Fruit fly (Drosophila melanogaster) whole organism, embryonic: Measurements from ENCODE around the gene CG3630.

ENCODE experiments used
- ATbp ChIP-seq: fragments of 200-800 bp; sonication (Bioruptor generic); optimal IDR thresholded peaks from 2 replicates; lab custom pipeline; 2017; ENCODE audit warnings: missing biosample characterization, mild to moderate bottlenecking, missing genetic modification characterization, missing genetic modification reagents
- Aef1 ChIP-seq: fragments of 200-800 bp; sonication (Bioruptor generic); IDR thresholded peaks from 3 replicates; pipeline ENCODE4 v1.3.6; 2022; ENCODE audit warnings: missing biosample characterization, missing genetic modification characterization
- Bteb2 ChIP-seq: fragments of 200-800 bp; sonication (Bioruptor generic); optimal IDR thresholded peaks from 2 replicates; lab custom pipeline; 2016; ENCODE audit warnings: missing biosample characterization, missing genetic modification characterization
- CG10321 ChIP-seq: fragments of 200-800 bp; sonication (Bioruptor generic); IDR thresholded peaks from 2 replicates; pipeline ENCODE4 v1.3.6; 2022; ENCODE audit warnings: missing biosample characterization, missing genetic modification characterization
- CG10959 ChIP-seq: fragments of 200-800 bp; sonication (Bioruptor generic); IDR thresholded peaks from 2 replicates; pipeline ENCODE4 v1.3.6; 2022; ENCODE audit warnings: missing biosample characterization, missing genetic modification characterization
- CG12219 ChIP-seq: fragments of 200-800 bp; sonication (Bioruptor generic); optimal IDR thresholded peaks from 3 replicates; lab custom pipeline; 2018; ENCODE audit warnings: missing biosample characterization, mild to moderate bottlenecking, missing genetic modification characterization
- CG12236 ChIP-seq: fragments of 200-800 bp; sonication (Bioruptor generic); optimal IDR thresholded peaks from 2 replicates; lab custom pipeline; 2016; ENCODE audit warnings: missing biosample characterization, missing genetic modification characterization
- CG1647 ChIP-seq: fragments of 200-800 bp; sonication (Bioruptor generic); optimal IDR thresholded peaks from 3 replicates; lab custom pipeline; 2016; ENCODE audit warnings: missing biosample characterization, missing genetic modification characterization
- CG2199 ChIP-seq: fragments of 200-800 bp; sonication (Bioruptor generic); IDR thresholded peaks from 3 replicates; pipeline ENCODE4 v1.3.6; 2022; ENCODE audit warnings: missing biosample characterization, missing genetic modification characterization
- CG3163 ChIP-seq: fragments of 200-800 bp; sonication (Bioruptor generic); optimal IDR thresholded peaks from 3 replicates; lab custom pipeline; 2016; ENCODE audit warnings: missing biosample characterization, missing genetic modification characterization
- CG32532 ChIP-seq: fragments of 200-800 bp; sonication (Bioruptor generic); IDR thresholded peaks from 2 replicates; pipeline ENCODE4 v1.3.6; 2022; ENCODE audit warnings: missing biosample characterization, missing genetic modification characterization
- CG34224 ChIP-seq: fragments of 200-800 bp; sonication (Bioruptor generic); IDR thresholded peaks from 3 replicates; pipeline ENCODE4 v1.3.6; 2022; ENCODE audit warnings: missing biosample characterization, missing genetic modification characterization; ENCODE audit not compliant: partially characterized antibody
- CG4282 ChIP-seq: fragments of 200-800 bp; sonication (Bioruptor generic); optimal IDR thresholded peaks from 2 replicates; lab custom pipeline; 2016; ENCODE audit warnings: missing biosample characterization, missing genetic modification characterization
- CG4360 ChIP-seq: fragments of 200-800 bp; sonication (Bioruptor generic); IDR thresholded peaks from 2 replicates; pipeline ENCODE4 v1.3.6; 2022; ENCODE audit warnings: missing biosample characterization, missing genetic modification characterization
- CG4617 ChIP-seq: fragments of 200-800 bp; sonication (Bioruptor generic); optimal IDR thresholded peaks from 3 replicates; lab custom pipeline; 2016; ENCODE audit warnings: missing biosample characterization, missing genetic modification characterization, borderline replicate concordance
- CG6654 ChIP-seq: fragments of 200-800 bp; sonication (Bioruptor generic); optimal IDR thresholded peaks from 2 replicates; lab custom pipeline; 2017; ENCODE audit warnings: missing biosample characterization, mild to moderate bottlenecking, missing genetic modification characterization
- CG6854 ChIP-seq: fragments of 200-800 bp; sonication (Bioruptor generic); optimal IDR thresholded peaks from 3 replicates; lab custom pipeline; 2017; ENCODE audit warnings: missing biosample characterization, mild to moderate bottlenecking, missing genetic modification characterization
- CG7357 ChIP-seq: fragments of 200-800 bp; sonication (Bioruptor generic); IDR thresholded peaks from 3 replicates; pipeline ENCODE4 v1.3.6; 2022; ENCODE audit warnings: missing biosample characterization, missing genetic modification characterization
- CG7372 ChIP-seq: fragments of 200-800 bp; sonication (Bioruptor generic); IDR thresholded peaks from 2 replicates; pipeline ENCODE4 v1.3.6; 2022; ENCODE audit warnings: missing biosample characterization, missing genetic modification characterization
- CG8089 ChIP-seq: fragments of 200-800 bp; sonication (Bioruptor generic); optimal IDR thresholded peaks from 3 replicates; lab custom pipeline; 2016; ENCODE audit warnings: missing biosample characterization, missing genetic modification characterization
- CG8359 ChIP-seq: fragments of 200-800 bp; sonication (Bioruptor generic); optimal IDR thresholded peaks from 2 replicates; lab custom pipeline; 2017; ENCODE audit warnings: missing biosample characterization, mild to moderate bottlenecking, missing genetic modification characterization, borderline replicate concordance
- CG8924 ChIP-seq: fragments of 200-800 bp; optimal IDR thresholded peaks from 3 replicates; lab custom pipeline; 2019; ENCODE audit warnings: missing biosample characterization, mild to moderate bottlenecking, missing genetic modification characterization, moderate library complexity
- CG9797 ChIP-seq: fragments of 200-800 bp; sonication (Bioruptor generic); optimal IDR thresholded peaks from 3 replicates; lab custom pipeline; 2018; ENCODE audit warnings: missing biosample characterization, mild to moderate bottlenecking, missing genetic modification characterization
- CG9876 ChIP-seq: fragments of 200-800 bp; sonication (Bioruptor generic); optimal IDR thresholded peaks from 2 replicates; lab custom pipeline; 2016; ENCODE audit warnings: missing biosample characterization, missing genetic modification characterization
- CoRest ChIP-seq: fragments of 200-800 bp; sonication (Bioruptor generic); optimal IDR thresholded peaks from 3 replicates; lab custom pipeline; 2018; ENCODE audit warnings: missing biosample characterization, mild to moderate bottlenecking, missing genetic modification characterization, moderate library complexity
- CrebB ChIP-seq: fragments of 200-800 bp; sonication (Bioruptor generic); optimal IDR thresholded peaks from 3 replicates; lab custom pipeline; 2018; ENCODE audit warnings: missing biosample characterization, mild to moderate bottlenecking, missing genetic modification characterization
- D19A ChIP-seq: fragments of 200-800 bp; optimal IDR thresholded peaks from 3 replicates; lab custom pipeline; 2019; ENCODE audit warnings: missing biosample characterization, mild to moderate bottlenecking, missing genetic modification characterization, moderate library complexity
- D19B ChIP-seq: fragments of 200-800 bp; sonication (Bioruptor generic); optimal IDR thresholded peaks from 2 replicates; lab custom pipeline; 2017; ENCODE audit warnings: missing biosample characterization, mild to moderate bottlenecking, missing genetic modification characterization
- Fer3 ChIP-seq: fragments of 200-800 bp; sonication (Bioruptor generic); optimal IDR thresholded peaks from 2 replicates; lab custom pipeline; 2018; ENCODE audit warnings: missing biosample characterization, mild to moderate bottlenecking, missing genetic modification characterization, moderate library complexity
- Gsc ChIP-seq: fragments of 200-800 bp; sonication (Bioruptor generic); IDR thresholded peaks from 2 replicates; pipeline ENCODE4 v1.3.6; 2022; ENCODE audit warnings: missing biosample characterization, missing genetic modification characterization
- HLHmδ ChIP-seq: fragments of 200-800 bp; sonication (Bioruptor generic); optimal IDR thresholded peaks from 2 replicates; lab custom pipeline; 2018; ENCODE audit warnings: missing biosample characterization, mild to moderate bottlenecking, missing genetic modification characterization, moderate library complexity
- MTF-1 ChIP-seq: fragments of 200-800 bp; sonication (Bioruptor generic); optimal IDR thresholded peaks from 2 replicates; lab custom pipeline; 2018; ENCODE audit warnings: missing biosample characterization, mild to moderate bottlenecking, missing genetic modification characterization, borderline replicate concordance
- Mad ChIP-seq: fragments of 200-800 bp; sonication (Bioruptor generic); optimal IDR thresholded peaks from 2 replicates; lab custom pipeline; 2016; ENCODE audit warnings: missing biosample characterization, missing genetic modification characterization
- Mrtf ChIP-seq: fragments of 200-800 bp; sonication (Bioruptor generic); IDR thresholded peaks from 3 replicates; pipeline ENCODE4 v1.3.6; 2022; ENCODE audit warnings: missing biosample characterization, missing genetic modification characterization
- Myb ChIP-seq: fragments of 200-800 bp; sonication (Bioruptor generic); optimal IDR thresholded peaks from 2 replicates; lab custom pipeline; 2016; ENCODE audit warnings: missing biosample characterization, missing genetic modification characterization
- YL-1 ChIP-seq: fragments of 200-800 bp; sonication (Bioruptor generic); optimal IDR thresholded peaks from 3 replicates; lab custom pipeline; 2017; ENCODE audit warnings: missing biosample characterization, mild to moderate bottlenecking, missing genetic modification characterization
- ara ChIP-seq: fragments of 200-800 bp; sonication (Bioruptor generic); IDR thresholded peaks from 2 replicates; pipeline ENCODE4 v1.3.6; 2022; ENCODE audit warnings: missing biosample characterization, missing genetic modification characterization
- croc ChIP-seq: fragments of 200-800 bp; sonication (Bioruptor generic); conservative IDR thresholded peaks from 3 replicates; pipeline ENCODE4 v1.3.6; 2022; ENCODE audit warnings: missing biosample characterization, missing genetic modification characterization
- dan ChIP-seq: fragments of 200-800 bp; sonication (Bioruptor generic); IDR thresholded peaks from 2 replicates; pipeline ENCODE4 v1.3.6; 2022; ENCODE audit warnings: missing biosample characterization, missing genetic modification characterization
- fd102C ChIP-seq: fragments of 200-800 bp; sonication (Bioruptor generic); optimal IDR thresholded peaks from 2 replicates; lab custom pipeline; 2018; ENCODE audit warnings: missing biosample characterization, mild to moderate bottlenecking, missing genetic modification characterization, moderate library complexity
- fd64A ChIP-seq: fragments of 200-800 bp; sonication (Bioruptor generic); optimal IDR thresholded peaks from 3 replicates; lab custom pipeline; 2018; ENCODE audit warnings: missing biosample characterization, mild to moderate bottlenecking, missing genetic modification characterization
- gfzf ChIP-seq: fragments of 200-800 bp; sonication (Bioruptor generic); optimal IDR thresholded peaks from 2 replicates; lab custom pipeline; 2016; ENCODE audit warnings: missing biosample characterization, mild to moderate bottlenecking, missing genetic modification characterization, moderate library complexity
- insv ChIP-seq, 2 experiments: fragments of 200-800 bp; sonication (Bioruptor generic); optimal IDR thresholded peaks; 3 replicates each; lab custom pipeline; 2016 to 2018; ENCODE audit warnings: missing biosample characterization in 2 of 2, missing genetic modification characterization in 2 of 2
- jing ChIP-seq: fragments of 200-800 bp; sonication (Bioruptor generic); optimal IDR thresholded peaks from 2 replicates; lab custom pipeline; 2018; ENCODE audit warnings: missing biosample characterization, mild to moderate bottlenecking, missing genetic modification characterization
- kah ChIP-seq: fragments of 200-800 bp; sonication (Bioruptor generic); optimal IDR thresholded peaks from 2 replicates; lab custom pipeline; 2018; ENCODE audit warnings: missing biosample characterization, mild to moderate bottlenecking, missing genetic modification characterization
- lilli ChIP-seq: fragments of 200-800 bp; sonication (Bioruptor generic); optimal IDR thresholded peaks from 3 replicates; lab custom pipeline; 2016; ENCODE audit warnings: missing biosample characterization, missing genetic modification characterization
- nerfin-1 ChIP-seq: fragments of 200-800 bp; sonication (Bioruptor generic); optimal IDR thresholded peaks from 3 replicates; lab custom pipeline; 2019; ENCODE audit warnings: missing biosample characterization, mild to moderate bottlenecking, missing genetic modification characterization, moderate library complexity
- slp2 ChIP-seq: fragments of 200-800 bp; sonication (Bioruptor generic); optimal IDR thresholded peaks from 2 replicates; lab custom pipeline; 2016; ENCODE audit warnings: missing biosample characterization, missing genetic modification characterization
- sr ChIP-seq: fragments of 200-800 bp; sonication (Bioruptor generic); IDR thresholded peaks from 3 replicates; pipeline ENCODE4 v1.3.6; 2022; ENCODE audit warnings: missing biosample characterization, missing genetic modification characterization
- zen2 ChIP-seq: fragments of 200-800 bp; sonication (Bioruptor generic); IDR thresholded peaks from 3 replicates; pipeline ENCODE4 v1.3.6; 2022; ENCODE audit warnings: missing biosample characterization, missing genetic modification characterization; ENCODE audit not compliant: partially characterized antibody

CG3630 gene

dm6 chrX:2136831-2137452 is 25.1 kb upstream of the CG3630 start (continued):
- TF ChIP-seq CG4617 (peak; percentile 100), CG8924 (tag; lab: Kevin White, UChicago) (peak; percentile 100), HLHmδ (GFP tag; lab: Kevin White, UChicago) (peak; percentile 21), Mad (peak; percentile 100), CG4282 (GFP tag; lab: Kevin White, UChicago) (peak; percentile 99), lilli (peak; percentile 100), CG10959 (peak; percentile 100), CG10321 (GFP tag; lab: Robert Waterston, UW) (peak; percentile 98), croc (GFP tag; lab: Robert Waterston, UW) (peak; percentile 100), gfzf (peak; percentile 52), fd102C (GFP tag; lab: Kevin White, UChicago) (peak; percentile 100), dan (GFP tag; lab: Robert Waterston, UW) (peak; percentile 100), CoRest (tag; lab: Kevin White, UChicago) (peak; percentile 100), CG2199 (GFP tag; lab: Robert Waterston, UW) (peak; percentile 100), sr (GFP tag; lab: Robert Waterston, UW) (peak; percentile 100), CG32532 (peak; percentile 100), Gsc (peak; percentile 100), nerfin-1 (tag; lab: Kevin White, UChicago) (peak; percentile 100), CrebB (peak; percentile 100), CG3163 (GFP tag; lab: Kevin White, UChicago) (peak; percentile 96), ara (GFP tag; lab: Robert Waterston, UW) (peak; percentile 100), CG8089 (GFP tag; lab: Kevin White, UChicago) (peak; percentile 100), kah (GFP tag; lab: Kevin White, UChicago) (peak; percentile 99), Myb (peak; percentile 97), slp2 (GFP tag; lab: Kevin White, UChicago) (peak; percentile 100), YL-1 (GFP tag; lab: Kevin White, UChicago) (peak; percentile 98), Fer3 (tag; lab: Kevin White, UChicago) (peak; percentile 100), zen2 (GFP tag; lab: Robert Waterston, UW) (no peak), MTF-1 (GFP tag; lab: Kevin White, UChicago) (peak; percentile 100), CG6854 (GFP tag; lab: Kevin White, UChicago) (peak; percentile 99), CG6654 (GFP tag; lab: Kevin White, UChicago) (peak; percentile 97), CG8359 (GFP tag; lab: Kevin White, UChicago) (peak; percentile 98), Bteb2 (GFP tag; lab: Kevin White, UChicago) (peak; percentile 99), ATbp (GFP tag; lab: Kevin White, UChicago) (peak; percentile 100), CG4360 (GFP tag; lab: Robert Waterston, UW) (peak; percentile 97), CG7372 (GFP tag; lab: Robert Waterston, UW) (peak; percentile 100), Aef1 (GFP tag; lab: Robert Waterston, UW) (peak; percentile 100), CG12219 (GFP tag; lab: Kevin White, UChicago) (peak; percentile 100), D19A (peak; percentile 98), CG12236 (GFP tag; lab: Kevin White, UChicago) (peak; percentile 100), CG9876 (GFP tag; lab: Kevin White, UChicago) (peak; percentile 99), CG7357 (GFP tag; lab: Robert Waterston, UW) (peak; percentile 99), CG9797 (GFP tag; lab: Kevin White, UChicago) (peak; percentile 82), jing (GFP tag; lab: Kevin White, UChicago) (peak; percentile 100), fd64A (GFP tag; lab: Kevin White, UChicago) (peak; percentile 100), insv (GFP tag; optimal IDR thresholded peaks at IDR 0.05; lab: Kevin White, UChicago) (peak; percentile 71 to 87), CG34224 (GFP tag; lab: Robert Waterston, UW) (no peak; the same call in 2 of the 3 replicates), Mrtf (GFP tag; lab: Robert Waterston, UW) (peak; percentile 100), D19B (GFP tag; lab: Kevin White, UChicago) (peak; percentile 100), CG1647 (GFP tag; lab: Kevin White, UChicago) (peak; percentile 100)
